Fruit fly (Drosophila melanogaster): Measurements from ENCODE around the gene CG31493.
A peak's percentile ranks its signal among the peaks of the same experiment; 100 is the strongest.

The CG31493 gene

DNA sequence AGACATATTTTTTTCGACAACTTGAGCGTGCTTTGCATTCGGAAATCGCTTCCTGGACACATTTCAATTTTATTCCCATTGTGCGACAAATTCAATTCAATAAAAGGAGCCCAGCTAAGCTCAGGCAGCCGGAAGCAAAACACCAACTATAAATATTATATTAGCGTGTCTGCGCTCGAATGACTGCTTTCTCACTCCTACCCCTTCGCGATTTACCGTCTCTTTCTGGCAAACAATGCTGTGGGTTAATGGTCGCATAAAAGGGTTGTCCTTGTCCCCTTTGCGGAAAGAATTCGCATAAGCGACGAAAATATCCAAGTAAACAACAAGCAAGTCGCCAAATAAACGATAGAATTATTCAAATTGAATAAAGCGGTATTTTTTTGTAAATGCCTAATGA is 27.1 kb upstream of the CG31493 start:
- TF ChIP-seq noc (tag; optimal IDR thresholded peaks at IDR 0.05) = no peak

DNA sequence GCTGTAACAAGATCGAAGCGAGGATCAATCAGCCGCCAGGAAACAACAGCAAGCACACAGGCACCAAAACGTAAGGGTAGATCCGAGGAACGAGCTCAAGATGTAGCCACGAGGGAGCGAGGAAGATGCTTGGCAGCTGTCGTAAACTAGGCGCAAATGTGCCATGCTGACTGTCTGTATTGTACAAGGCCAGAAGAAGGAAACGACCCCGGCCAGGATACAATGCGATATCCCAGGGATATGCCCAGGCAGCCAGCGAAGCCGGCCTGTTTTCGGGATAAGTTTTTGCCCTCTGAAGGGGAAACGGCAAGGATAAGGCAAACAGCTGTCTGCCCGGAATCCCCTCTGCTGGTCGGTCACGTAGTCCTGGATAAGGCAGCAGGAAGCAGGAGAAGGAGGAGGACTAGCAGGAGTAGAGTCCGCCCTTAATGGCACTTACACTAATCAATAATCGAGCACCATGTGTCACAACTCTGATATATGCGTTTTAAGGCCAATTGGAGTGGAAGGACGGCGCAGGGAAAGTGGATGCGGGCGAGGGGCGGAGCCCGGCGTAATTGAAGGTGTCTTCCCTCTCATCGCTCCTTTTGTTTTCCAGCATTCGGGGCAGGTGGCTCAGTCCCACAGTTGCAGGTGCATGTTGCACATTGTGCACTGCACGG is 25.7 kb upstream of the CG31493 start:
- TF ChIP-seq noc (tag; optimal IDR thresholded peaks at IDR 0.05) = no peak

DNA sequence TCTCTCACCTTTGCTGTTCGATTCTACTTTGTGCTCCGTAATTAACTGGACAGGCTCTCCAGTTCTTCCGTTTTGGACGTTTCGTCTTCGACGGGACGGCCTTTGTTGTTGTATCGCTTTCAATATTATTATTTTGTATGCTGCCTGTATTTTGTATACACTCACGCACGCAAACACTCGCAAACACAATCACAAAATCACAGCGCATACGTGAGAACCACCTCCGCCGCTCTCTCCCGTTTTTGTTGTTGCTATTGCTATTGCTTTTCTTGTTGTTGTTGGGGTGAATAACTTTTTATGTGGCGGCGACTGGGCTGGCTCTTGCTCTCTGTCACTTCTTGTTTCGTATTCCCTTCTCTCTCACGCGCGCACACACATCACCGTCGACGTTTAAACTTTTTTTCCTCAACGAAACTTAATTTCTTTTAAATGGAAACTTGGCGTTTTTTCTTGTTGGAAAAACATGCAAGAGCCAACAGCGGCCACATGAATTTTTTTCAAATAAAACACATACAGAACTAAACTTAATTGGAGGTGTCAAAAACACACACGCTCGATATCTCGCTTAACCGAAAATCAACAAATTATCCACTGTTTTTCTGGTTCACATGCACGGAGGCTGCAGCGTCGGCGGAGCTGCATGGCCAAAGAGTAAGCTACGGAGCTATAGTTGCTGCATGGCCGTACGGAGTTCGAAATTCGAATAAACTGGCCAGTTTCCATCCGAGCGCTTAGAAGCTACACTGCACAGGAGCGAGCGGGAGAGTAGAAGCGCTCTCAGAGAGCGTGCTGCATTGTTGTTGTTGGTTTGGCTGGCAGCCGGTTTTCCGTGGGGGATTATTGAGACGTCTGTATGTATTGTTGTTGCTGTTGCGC is 23.4 kb upstream of the CG31493 start:
- TF ChIP-seq noc (tag; optimal IDR thresholded peaks at IDR 0.05) = peak; percentile 58

DNA sequence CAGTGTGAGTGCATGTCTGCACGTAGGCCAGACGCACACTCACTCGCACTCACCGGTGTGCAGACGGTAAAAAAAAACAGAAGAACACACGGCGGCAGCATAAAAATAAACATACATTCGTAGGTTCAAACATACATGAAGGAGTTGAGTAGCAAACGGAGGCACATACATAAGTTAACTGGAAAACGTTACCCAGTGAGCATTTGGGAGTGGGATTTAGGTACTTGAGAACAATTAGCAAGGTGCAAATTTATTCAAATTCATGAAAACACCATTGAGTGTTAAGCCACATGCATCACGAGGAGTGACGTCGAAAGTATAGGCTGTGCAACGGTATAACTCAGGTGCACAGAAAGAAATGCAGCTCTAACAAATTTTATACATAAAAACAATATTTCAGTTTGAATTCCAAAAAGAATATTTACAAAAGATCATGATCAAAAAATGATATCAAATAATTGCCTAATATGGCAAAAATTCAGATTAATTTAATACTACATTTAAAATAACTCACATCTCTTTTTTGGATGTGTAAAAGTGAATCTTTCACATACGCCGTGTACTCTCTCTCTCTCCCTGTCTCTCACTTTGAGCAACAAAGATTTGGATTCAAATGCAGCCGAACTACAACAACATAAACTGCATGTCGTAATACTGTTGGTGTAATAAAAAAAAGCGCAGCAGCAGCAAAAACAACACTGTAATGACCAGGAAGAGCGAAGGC is 22.6 kb upstream of the CG31493 start:
- TF ChIP-seq noc (tag; optimal IDR thresholded peaks at IDR 0.05) = peak; percentile 5

DNA sequence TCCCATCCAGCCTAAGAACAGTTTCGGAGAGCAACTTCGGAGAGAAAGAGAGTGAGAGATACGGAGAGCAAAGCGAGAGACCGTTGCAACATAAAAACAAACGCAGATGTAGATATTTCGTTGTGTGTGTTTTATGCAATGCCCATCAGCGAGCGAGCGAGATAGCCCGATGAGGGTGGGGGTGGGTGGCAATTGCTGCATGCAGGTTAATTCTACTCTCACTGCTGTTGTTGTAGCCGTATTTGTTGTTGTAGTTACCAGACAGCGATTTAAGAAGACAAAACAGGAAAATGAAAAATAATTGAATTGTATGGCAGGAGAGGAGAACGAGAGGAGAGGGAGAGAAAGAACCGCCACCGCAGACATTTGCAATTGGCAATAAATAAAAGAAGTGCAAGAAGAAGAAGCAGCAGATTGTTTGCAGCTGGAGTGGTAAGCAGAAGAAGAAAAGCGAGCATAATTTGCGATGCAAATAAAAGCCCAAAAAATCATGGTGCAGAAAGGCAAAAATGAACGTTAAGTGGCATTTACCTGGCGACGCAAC is 21.5 kb upstream of the CG31493 start:
- TF ChIP-seq noc (tag; optimal IDR thresholded peaks at IDR 0.05) = no peak

DNA sequence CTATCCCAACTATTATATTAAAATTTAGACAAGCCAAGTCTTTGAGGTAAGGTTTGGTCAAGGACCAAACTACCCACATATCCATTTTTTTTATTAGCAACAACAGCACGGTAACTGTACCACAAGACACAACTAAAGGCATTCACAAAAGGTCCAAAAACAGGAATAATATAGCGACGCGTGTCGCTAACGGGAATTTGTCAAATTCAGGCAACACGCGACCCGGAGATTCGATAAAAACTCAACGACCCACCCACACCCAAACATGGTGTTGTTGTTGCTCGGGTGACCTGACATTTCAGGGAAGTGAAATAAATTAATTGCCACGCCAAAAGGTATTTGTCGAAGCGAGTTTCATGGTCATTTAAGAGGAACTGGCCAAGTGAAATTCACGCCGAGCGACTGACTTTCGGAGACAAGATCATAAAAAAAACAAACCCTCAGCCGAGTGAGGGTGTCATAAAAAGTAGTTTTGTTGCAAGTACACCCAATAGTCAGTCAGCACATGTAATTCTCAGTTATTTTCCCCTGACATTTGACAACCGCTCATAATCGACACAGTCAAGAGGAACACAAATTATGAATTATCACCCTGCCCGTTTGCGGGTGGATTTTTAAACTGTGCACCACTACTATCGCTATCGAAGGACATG is 20.0 kb upstream of the CG31493 start:
- no peak for TF ChIP-seq noc (tag; optimal IDR thresholded peaks at IDR 0.05)

DNA sequence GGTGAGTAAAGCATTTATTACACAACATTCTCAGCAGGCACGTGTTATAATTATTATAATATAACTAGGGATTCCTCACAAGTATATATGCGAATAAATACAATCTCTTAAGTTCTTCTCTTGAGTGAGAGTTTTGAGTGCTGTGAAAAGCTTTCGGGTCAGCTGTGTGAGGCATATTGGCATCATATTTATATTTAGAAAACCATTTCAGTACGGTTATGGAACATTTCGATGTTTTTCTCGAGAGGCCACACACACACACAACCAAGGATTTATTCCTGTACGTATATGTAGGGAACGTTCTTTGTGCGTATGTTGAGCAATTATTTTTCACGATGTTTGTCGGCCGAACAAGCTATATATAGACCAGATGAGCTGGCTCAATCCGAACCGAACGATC is 18.4 kb upstream of the CG31493 start:
- no peak for TF ChIP-seq noc (tag; optimal IDR thresholded peaks at IDR 0.05)

DNA sequence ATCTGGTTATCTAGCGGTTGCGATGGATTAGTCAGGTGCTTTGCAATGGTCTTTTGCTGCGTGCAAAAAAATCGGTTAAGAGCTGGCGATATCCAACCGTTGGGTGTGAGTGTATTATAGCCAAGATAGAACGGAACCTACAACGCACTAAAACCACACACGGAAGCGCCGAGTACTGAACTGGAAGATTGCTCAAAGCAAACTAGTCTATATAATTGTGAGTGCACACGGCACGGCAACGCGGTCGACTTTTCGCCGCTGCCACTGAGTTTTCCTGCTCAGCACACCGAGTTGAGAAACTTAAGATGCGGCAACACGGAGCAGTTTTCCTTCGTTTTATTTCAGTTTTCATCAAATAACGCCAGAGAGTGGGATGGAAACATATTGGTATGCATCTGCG is 14.8 kb upstream of the CG31493 start:
- no peak for TF ChIP-seq noc (tag; optimal IDR thresholded peaks at IDR 0.05)

DNA sequence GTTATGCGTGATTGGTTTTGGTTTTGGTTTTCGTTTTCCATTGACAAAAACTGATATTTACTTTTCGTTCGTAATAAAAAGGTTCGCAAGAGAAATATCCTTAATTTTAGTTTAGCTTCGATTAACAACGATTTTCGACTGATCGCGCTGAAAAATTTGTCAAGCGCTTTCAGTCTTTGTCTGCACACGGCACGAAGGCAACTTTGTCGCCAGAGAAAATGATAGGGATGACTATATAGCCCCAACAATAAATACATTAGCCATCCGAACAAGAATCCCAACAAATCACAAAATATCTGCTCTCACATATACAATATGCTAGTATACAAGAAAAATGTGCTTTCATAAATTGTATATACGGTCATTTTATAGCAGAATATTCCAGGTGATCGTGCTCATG is 13.8 kb upstream of the CG31493 start, which contains the start of gene Mlp84B:
Gene Mlp84B, minus strand, starts transcription at position 143 of the 400 bp plus-strand sequence.
- no peak for TF ChIP-seq noc (tag; optimal IDR thresholded peaks at IDR 0.05)

DNA sequence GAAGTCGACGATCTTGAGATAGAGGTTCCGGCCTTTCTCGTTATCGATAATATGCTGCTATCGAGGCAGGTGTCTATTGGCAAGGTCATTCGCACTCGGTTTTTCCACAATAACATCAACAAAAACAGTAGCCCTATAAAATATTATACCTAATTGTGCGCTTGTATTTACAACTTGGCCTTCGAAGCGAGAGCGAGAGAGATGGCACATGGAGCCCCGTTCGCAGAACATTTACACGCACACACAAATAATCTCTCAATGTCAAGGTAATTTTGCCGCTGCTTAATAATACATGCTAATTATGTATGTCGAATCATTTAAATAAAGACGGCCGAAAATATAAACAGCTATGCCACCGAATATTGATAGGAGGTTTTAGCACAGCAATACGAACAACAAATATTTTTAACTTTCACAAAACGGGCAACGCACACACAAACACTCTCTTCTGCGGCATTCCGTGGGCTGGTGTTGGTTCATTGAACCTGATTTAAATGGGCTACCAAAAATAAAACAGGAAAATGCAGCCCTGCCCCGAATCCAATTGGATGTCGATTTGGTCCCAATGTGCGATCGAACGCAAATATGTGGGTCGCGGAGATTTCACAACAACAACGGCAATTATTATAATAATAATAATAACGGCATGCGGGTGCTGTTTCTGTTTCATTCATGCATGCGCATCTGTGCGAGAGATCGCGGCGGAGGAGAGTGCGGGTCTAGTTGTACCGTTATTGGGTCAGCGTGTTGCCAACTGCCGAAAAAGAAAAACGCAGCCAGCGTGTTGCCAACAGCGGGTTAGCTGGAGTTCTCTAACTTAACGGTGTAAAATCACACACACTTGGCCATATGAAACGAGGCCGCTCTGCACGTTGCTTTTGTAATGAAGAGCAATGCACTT is 8.9 kb upstream of the CG31493 start:
- no peak for TF ChIP-seq noc (tag; optimal IDR thresholded peaks at IDR 0.05)

DNA sequence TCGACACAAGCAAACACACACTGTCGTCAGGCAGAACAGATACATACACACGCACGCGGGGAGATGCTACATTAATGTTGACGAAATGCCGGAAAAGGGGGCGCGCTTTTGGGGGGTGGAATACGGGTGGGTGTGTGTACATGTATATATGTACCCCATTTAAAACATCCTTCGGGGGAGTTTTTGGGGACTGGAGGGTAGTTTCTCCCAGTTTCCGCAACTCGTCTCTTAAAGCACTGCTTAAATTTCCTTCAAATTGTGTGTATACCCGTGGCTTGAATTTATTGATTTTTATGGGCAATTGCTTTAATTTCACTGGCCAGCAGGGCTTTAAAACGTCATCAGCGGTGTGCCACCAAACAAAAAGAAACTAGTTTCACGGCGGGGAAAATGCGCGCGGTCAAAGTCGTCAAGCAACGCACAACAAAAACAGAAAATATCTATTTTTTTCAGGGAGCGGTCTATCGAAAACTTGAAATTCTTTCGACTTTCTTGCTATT is 8.2 kb upstream of the CG31493 start:
- no peak for TF ChIP-seq noc (tag; optimal IDR thresholded peaks at IDR 0.05)

DNA sequence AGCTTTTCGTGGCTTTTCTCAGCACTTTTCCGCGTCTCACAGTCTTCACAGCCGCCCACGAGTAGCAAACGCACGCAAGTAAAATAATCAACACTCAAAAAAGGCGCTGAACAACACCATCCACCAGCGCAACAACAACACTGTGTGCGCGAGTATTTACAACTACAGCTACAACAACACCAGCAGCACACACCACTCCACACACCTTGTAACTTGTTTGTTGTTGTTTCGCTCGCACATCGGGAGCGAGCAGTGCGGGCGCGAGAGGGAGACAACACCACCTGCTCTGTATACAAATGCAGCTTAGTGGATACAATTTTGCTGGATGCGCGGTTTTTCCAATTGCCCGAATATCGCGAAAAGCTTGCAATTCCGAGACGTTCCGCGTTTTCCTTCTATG is 7.7 kb upstream of the CG31493 start:
- TF ChIP-seq noc (tag; optimal IDR thresholded peaks at IDR 0.05) = no peak

DNA sequence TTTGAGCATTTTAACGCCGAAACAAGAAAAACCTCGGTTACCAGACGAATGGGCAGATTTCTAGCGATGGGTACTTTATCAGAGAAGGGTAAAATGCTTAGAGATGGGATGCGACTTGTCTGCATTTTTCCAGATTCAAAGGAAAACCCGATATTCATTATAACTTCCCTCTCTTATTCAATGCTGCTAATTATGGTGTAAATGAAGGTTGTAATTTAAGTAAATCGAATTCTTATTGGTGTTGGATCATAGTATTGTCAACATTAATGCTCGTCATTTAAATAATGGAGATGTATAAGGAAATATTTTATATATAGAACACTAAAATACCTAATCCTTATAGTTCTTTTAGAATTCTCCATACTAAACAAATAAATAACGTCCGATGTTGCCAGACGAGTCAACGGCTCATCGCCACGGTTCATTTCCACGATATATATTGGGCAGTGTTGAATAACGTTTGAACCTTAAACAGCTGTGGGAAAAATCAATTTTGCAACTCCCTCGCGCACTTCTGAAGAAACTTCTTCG is 7.2 kb upstream of the CG31493 start, which contains the start of the genes Alh and CG10098:
Gene Alh, minus strand, starts transcription at position 77 of the 531 bp plus-strand sequence.
Gene CG10098, plus strand, starts transcription at position 440 of the 531 bp plus-strand sequence.
- peak; percentile 75 for TF ChIP-seq noc (tag; optimal IDR thresholded peaks at IDR 0.05)

DNA sequence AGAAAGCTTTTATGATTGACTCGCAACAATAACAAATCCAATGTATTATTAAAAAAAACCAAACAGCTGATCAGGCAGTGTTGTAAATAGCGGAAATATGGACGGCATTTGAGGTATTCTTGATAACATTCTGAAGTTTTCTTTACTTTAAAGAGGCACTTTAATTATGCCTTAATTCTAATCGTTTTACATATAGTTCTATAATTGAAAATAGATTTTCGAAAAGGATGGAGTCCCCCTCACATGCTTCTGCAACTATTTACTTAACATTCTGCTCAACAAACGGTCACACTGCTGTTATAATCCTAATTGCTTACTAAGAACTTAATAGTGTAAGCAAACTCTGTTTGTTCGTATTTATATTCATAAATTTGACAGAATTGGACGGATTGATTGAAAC is 3.4 kb upstream of the CG31493 start, which contains the start of gene CG10068:
Gene CG10068, minus strand, starts transcription at position 62 of the 400 bp plus-strand sequence.
- TF ChIP-seq noc (tag; optimal IDR thresholded peaks at IDR 0.05) = peak; percentile 84
